Fruit fly (Drosophila melanogaster): ENCODE measurements around the gene Nmnat.

Nmnat gene

DNA sequence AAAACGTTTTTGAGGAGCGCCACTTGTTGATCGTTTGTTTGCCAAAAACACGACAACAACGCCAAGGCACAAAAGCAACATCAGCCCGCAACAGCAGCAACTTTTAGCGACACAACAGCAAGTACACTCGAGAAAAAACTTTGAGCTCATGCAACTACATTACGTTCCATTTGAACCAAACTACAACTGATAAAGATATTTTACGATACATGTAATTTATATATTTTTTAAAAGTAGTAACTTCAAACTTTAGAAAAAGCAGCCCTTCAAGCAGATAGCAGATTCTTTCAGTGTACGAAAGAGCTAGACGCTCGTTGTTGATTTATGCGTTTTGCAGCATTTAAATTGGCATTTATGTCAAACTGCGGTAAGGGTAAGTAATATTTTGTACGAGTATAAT, 34.9 kb upstream of the Nmnat start:
- TF ChIP-seq CG11398 (GFP tag; optimal IDR thresholded peaks at IDR 0.05) (no peak), salm (tag; optimal IDR thresholded peaks at IDR 0.05) (no peak), CG15269 (tag; optimal IDR thresholded peaks at IDR 0.05) (no peak), Stat92E (GFP tag; optimal IDR thresholded peaks at IDR 0.05) (no peak), CG18619 (GFP tag; optimal IDR thresholded peaks at IDR 0.05) (no peak), CG18764 (GFP tag; optimal IDR thresholded peaks at IDR 0.05) (no peak), CG31224 (GFP tag; IDR thresholded peaks at IDR 0.05) (no peak), prd (optimal IDR thresholded peaks at IDR 0.05) (no peak), prd (GFP tag; IDR thresholded peaks at IDR 0.05) (peak; percentile 37; the same call in 1 of the 3 replicates), odd (GFP tag; optimal IDR thresholded peaks at IDR 0.05) (no peak), sens (GFP tag) (peak; percentile 17), grn (GFP tag; optimal IDR thresholded peaks at IDR 0.05) (no peak), sisA (GFP tag; IDR thresholded peaks at IDR 0.05) (peak; percentile 34; the same call in 1 of the 2 replicates), eyg (GFP tag; optimal IDR thresholded peaks at IDR 0.05) (no peak), PHDP (tag; optimal IDR thresholded peaks at IDR 0.05) (no peak), slbo (GFP tag; IDR thresholded peaks at IDR 0.05) (0 out of 2 replicates have a peak, but pooled peaks have one; percentile 3), CG10321 (GFP tag; IDR thresholded peaks at IDR 0.05) (no peak), pho (GFP tag; optimal IDR thresholded peaks at IDR 0.05) (no peak), Drgx (GFP tag; IDR thresholded peaks at IDR 0.05) (peak; percentile 81), NC2β (GFP tag; optimal IDR thresholded peaks at IDR 0.05) (no peak), chm (GFP tag; IDR thresholded peaks at IDR 0.05) (no peak), Ptx1 (GFP tag; IDR thresholded peaks at IDR 0.05) (0 out of 2 replicates have a peak, but pooled peaks have one; percentile 28)

DNA sequence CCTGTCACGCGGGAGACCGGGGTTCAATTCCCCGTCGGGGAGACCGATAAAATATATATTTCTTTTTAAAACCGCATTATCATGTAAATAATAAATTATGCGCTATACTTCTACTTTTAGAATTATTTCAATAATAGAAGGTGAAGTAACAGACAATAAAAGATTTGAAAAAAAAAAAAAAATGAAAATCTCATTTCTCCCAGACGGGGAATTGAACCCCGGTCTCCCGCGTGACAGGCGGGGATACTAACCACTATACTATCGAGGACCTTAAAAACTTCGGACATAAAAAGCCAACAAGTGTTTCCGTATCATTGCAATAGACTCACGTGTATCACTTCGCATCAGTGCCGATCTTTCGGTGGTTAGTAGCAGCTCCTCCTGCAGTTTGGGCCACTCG, 30.2 kb upstream of the Nmnat start:
- TF ChIP-seq CG6791 (GFP tag; IDR thresholded peaks at IDR 0.05; ENCODE audit: partially characterized antibody) (peak; percentile 7; the same call in 1 of the 3 replicates), CG7839 (tag; optimal IDR thresholded peaks at IDR 0.05) (no peak), Bdp1 (GFP tag; optimal IDR thresholded peaks at IDR 0.05) (peak; percentile 89), Opbp (GFP tag; IDR thresholded peaks at IDR 0.05; ENCODE audit: partially characterized antibody) (0 out of 3 replicates have a peak, but pooled peaks have one; percentile 34), amos (GFP tag; IDR thresholded peaks at IDR 0.05; ENCODE audit: partially characterized antibody) (peak; percentile 54; the same call in 1 of the 2 replicates), CG16813 (GFP tag; IDR thresholded peaks at IDR 0.05; ENCODE audit: partially characterized antibody) (peak; percentile 51; the same call in 2 of the 3 replicates), Scr (GFP tag; IDR thresholded peaks at IDR 0.05; ENCODE audit: partially characterized antibody) (0 out of 2 replicates have a peak, but pooled peaks have one; percentile 13), hbn (GFP tag; IDR thresholded peaks at IDR 0.05; ENCODE audit: partially characterized antibody) (no peak)

DNA sequence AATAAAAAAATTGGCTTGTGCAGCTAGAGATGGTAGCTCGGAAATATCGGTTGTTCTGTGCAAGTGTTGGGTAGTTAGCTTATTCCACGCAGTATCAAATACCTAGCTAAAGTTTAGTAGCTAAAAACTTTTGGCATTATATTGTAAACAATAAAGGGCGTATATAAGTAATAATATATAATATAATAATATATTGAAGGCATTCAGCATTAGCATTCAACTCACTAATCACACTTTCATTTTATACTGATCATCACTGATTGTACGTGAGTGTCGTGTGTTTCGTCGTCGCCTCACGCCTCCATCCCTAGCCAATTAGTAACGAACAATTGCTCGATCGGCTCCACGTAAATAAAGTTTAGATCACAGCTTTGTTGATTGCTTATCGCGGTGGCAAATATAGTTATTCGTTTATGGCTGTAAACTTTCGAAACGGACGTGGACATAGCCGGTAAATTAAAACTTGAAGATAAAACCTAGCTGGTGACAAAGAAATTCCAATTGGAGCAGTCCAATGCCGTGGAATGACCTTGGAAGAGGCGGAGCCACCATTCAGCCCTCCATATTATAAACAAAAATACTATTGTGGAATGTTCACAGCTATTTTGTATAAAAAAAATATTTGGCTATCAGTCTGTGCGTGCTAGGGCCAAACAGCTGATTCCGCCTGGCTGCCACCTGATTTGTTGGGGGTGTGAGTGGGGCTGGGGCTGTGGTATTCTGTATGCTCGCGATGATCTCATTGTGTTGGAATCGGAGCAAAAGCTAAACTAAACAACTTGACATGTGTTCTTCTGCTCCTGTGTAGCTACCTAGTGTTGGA, 27.0 kb upstream of the Nmnat start, which contains the start of the genes PIG-S, sud1 and CG11168:
Gene PIG-S, minus strand, starts transcription at position 51 of the 823 bp plus-strand sequence.
Gene sud1, minus strand, starts transcription at position 51 of the 823 bp plus-strand sequence.
Gene CG11168, plus strand, starts transcription at position 293 of the 823 bp plus-strand sequence.
- TF ChIP-seq CG9215 (GFP tag; IDR thresholded peaks at IDR 0.05) (peak; percentile 69), da (GFP tag; optimal IDR thresholded peaks at IDR 0.05) (no peak), Fer3 (tag; optimal IDR thresholded peaks at IDR 0.05) (no peak), CG43689 (GFP tag; IDR thresholded peaks at IDR 0.05) (no peak), Sox100B (GFP tag; optimal IDR thresholded peaks at IDR 0.05) (no peak), CG18619 (GFP tag; optimal IDR thresholded peaks at IDR 0.05) (no peak), Usf (GFP tag; optimal IDR thresholded peaks at IDR 0.05) (peak; percentile 49), CG7963 (GFP tag; IDR thresholded peaks at IDR 0.05; ENCODE audit: partially characterized antibody) (peak; percentile 54; the same call in 1 of the 3 replicates), jumu (GFP tag; optimal IDR thresholded peaks at IDR 0.05) (no peak), NK7.1 (GFP tag; optimal IDR thresholded peaks at IDR 0.05) (no peak), Bgb (GFP tag; IDR thresholded peaks at IDR 0.05; ENCODE audit: partially characterized antibody) (peak; percentile 87), CG9609 (GFP tag; optimal IDR thresholded peaks at IDR 0.05) (no peak), dmrt11E (tag; optimal IDR thresholded peaks at IDR 0.05) (peak; percentile 69), dpn (GFP tag; optimal IDR thresholded peaks at IDR 0.05) (peak in 1 of 2 experiments; percentile 62), D19A (tag; optimal IDR thresholded peaks at IDR 0.05) (no peak), crc (GFP tag; optimal IDR thresholded peaks at IDR 0.05) (no peak), CG8388 (GFP tag; optimal IDR thresholded peaks at IDR 0.05) (peak; percentile 50), Jarid2 (GFP tag; optimal IDR thresholded peaks at IDR 0.05) (no peak)
